Fruit fly (Drosophila melanogaster): ENCODE measurements around the gene CG12268.

CG12268 gene

dm6 chr3R:23939921-23940839 is 8.0 kb downstream of the CG12268 start (continued):
- TF ChIP-seq H2.0 (GFP tag; IDR thresholded peaks at IDR 0.05): peak; percentile 62
- TF ChIP-seq CG30020 (tag; optimal IDR thresholded peaks at IDR 0.05): peak; percentile 10
- peak; percentile 53 for TF ChIP-seq Drgx (GFP tag; IDR thresholded peaks at IDR 0.05)
- TF ChIP-seq en (GFP tag; optimal IDR thresholded peaks at IDR 0.05): peak; percentile 42
- TF ChIP-seq CG9932 (GFP tag; IDR thresholded peaks at IDR 0.05): peak; percentile 28; the same call in 1 of the 2 replicates
- peak; percentile 98 for TF ChIP-seq sens (GFP tag)
- TF ChIP-seq CG1647 (GFP tag; optimal IDR thresholded peaks at IDR 0.05): peak; percentile 78
- TF ChIP-seq gro (GFP tag; optimal IDR thresholded peaks at IDR 0.05): no peak
- peak; percentile 25 for TF ChIP-seq btn (GFP tag; optimal IDR thresholded peaks at IDR 0.05)
- no peak for TF ChIP-seq zfh2 (GFP tag; optimal IDR thresholded peaks at IDR 0.05)
- peak; percentile 57; the same call in 1 of the 3 replicates for TF ChIP-seq CG11456 (GFP tag; IDR thresholded peaks at IDR 0.05)
- peak; percentile 88 for TF ChIP-seq fd102C (GFP tag; optimal IDR thresholded peaks at IDR 0.05)
- no peak for TF ChIP-seq Usf (GFP tag; optimal IDR thresholded peaks at IDR 0.05)
- TF ChIP-seq CG13624 (GFP tag; optimal IDR thresholded peaks at IDR 0.05): peak; percentile 27
- TF ChIP-seq unpg (GFP tag; optimal IDR thresholded peaks at IDR 0.05): peak; percentile 78
- TF ChIP-seq CG14014 (GFP tag; IDR thresholded peaks at IDR 0.05): peak; percentile 91; the same call in 1 of the 2 replicates
- TF ChIP-seq CG43689 (GFP tag; IDR thresholded peaks at IDR 0.05): peak; percentile 65
- TF ChIP-seq Opbp (GFP tag; IDR thresholded peaks at IDR 0.05; ENCODE audit: partially characterized antibody): no peak
- TF ChIP-seq vvl (GFP tag; IDR thresholded peaks at IDR 0.05): peak; percentile 72
- TF ChIP-seq CG7271 (tag; optimal IDR thresholded peaks at IDR 0.05): peak; percentile 62
- peak; percentile 88 for TF ChIP-seq caup (GFP tag; optimal IDR thresholded peaks at IDR 0.05; ENCODE audit: severe bottlenecking)
- no peak for TF ChIP-seq jigr1 (GFP tag; IDR thresholded peaks at IDR 0.05)
- peak; percentile 91 for TF ChIP-seq CG1529 (GFP tag; optimal IDR thresholded peaks at IDR 0.05)
- TF ChIP-seq CG3407 (GFP tag; optimal IDR thresholded peaks at IDR 0.05): peak; percentile 95
- no peak for TF ChIP-seq CG6791 (GFP tag; IDR thresholded peaks at IDR 0.05; ENCODE audit: partially characterized antibody)
- TF ChIP-seq prd (optimal IDR thresholded peaks at IDR 0.05): no peak
- peak; percentile 33; the same call in 2 of the 3 replicates for TF ChIP-seq prd (GFP tag; IDR thresholded peaks at IDR 0.05)
- no peak for TF ChIP-seq sc (optimal IDR thresholded peaks at IDR 0.05)
- peak; percentile 88 for TF ChIP-seq sc (GFP tag; optimal IDR thresholded peaks at IDR 0.05)
- TF ChIP-seq CG31441 (GFP tag; IDR thresholded peaks at IDR 0.05): peak; percentile 78
- peak; percentile 34 for TF ChIP-seq CG3163 (GFP tag; optimal IDR thresholded peaks at IDR 0.05)
- TF ChIP-seq Vsx1 (GFP tag; optimal IDR thresholded peaks at IDR 0.05): peak; percentile 95
- TF ChIP-seq Meics (GFP tag; optimal IDR thresholded peaks at IDR 0.05): peak; percentile 78
- no peak for TF ChIP-seq pita (GFP tag; optimal IDR thresholded peaks at IDR 0.05)
- no peak for TF ChIP-seq vfl (GFP tag; optimal IDR thresholded peaks at IDR 0.05)
- peak; percentile 87 for TF ChIP-seq Hey (tag; optimal IDR thresholded peaks at IDR 0.05)
- peak; percentile 87 for TF ChIP-seq gsb-n (tag; optimal IDR thresholded peaks at IDR 0.05)
- TF ChIP-seq Fer1 (GFP tag; optimal IDR thresholded peaks at IDR 0.05): peak; percentile 84
- no peak for TF ChIP-seq Sry-δ (GFP tag; optimal IDR thresholded peaks at IDR 0.05)
- TF ChIP-seq ERR (GFP tag; optimal IDR thresholded peaks at IDR 0.05): no peak
- peak; percentile 92 for TF ChIP-seq grn (GFP tag; optimal IDR thresholded peaks at IDR 0.05)
- no peak for TF ChIP-seq tna (GFP tag; IDR thresholded peaks at IDR 0.05; ENCODE audit: partially characterized antibody)
- no peak for TF ChIP-seq jumu (GFP tag; optimal IDR thresholded peaks at IDR 0.05)
- peak; percentile 85 for TF ChIP-seq PHDP (tag; optimal IDR thresholded peaks at IDR 0.05)
- TF ChIP-seq CG1024 (GFP tag; IDR thresholded peaks at IDR 0.05): peak; percentile 83; the same call in 1 of the 2 replicates
- TF ChIP-seq eve (GFP tag; optimal IDR thresholded peaks at IDR 0.05): peak in 1 of 2 experiments; percentile 75
- no peak; the same call in 1 of the 2 replicates for TF ChIP-seq al (GFP tag; IDR thresholded peaks at IDR 0.05)
- no peak for TF ChIP-seq Hmx (GFP tag; optimal IDR thresholded peaks at IDR 0.05)
- no peak for TF ChIP-seq nerfin-2 (GFP tag; IDR thresholded peaks at IDR 0.05; ENCODE audit: partially characterized antibody)

All from whole organism, embryonic.